Worm (Caenorhabditis elegans) whole organism, L1 larva: ENCODE measurements around the gene nex-4.
A peak's percentile ranks its signal among the peaks of the same experiment; 100 is the strongest.

Experiments used
- C04F5.9 ChIP-seq: sonication (generic microtip); optimal IDR thresholded peaks from 2 replicates; lab custom pipeline; 2016; ENCODE audit warnings: missing genetic modification characterization, missing compliant biosample characterization
- C16A3.4 ChIP-seq: fragments of 150-350 bp; optimal IDR thresholded peaks from 2 replicates; lab custom pipeline; 2014; ENCODE audit warnings: missing biosample characterization, missing genetic modification characterization
- C34B4.2 ChIP-seq: sonication (generic microtip); optimal IDR thresholded peaks from 2 replicates; lab custom pipeline; 2017; ENCODE audit warnings: mild to moderate bottlenecking, missing genetic modification characterization, missing compliant biosample characterization
- F16B12.6 ChIP-seq: fragments of 150-350 bp; optimal IDR thresholded peaks from 2 replicates; lab custom pipeline; 2014; ENCODE audit warnings: missing biosample characterization, missing genetic modification characterization
- Y116A8C.19 ChIP-seq: sonication (generic microtip); optimal IDR thresholded peaks from 2 replicates; lab custom pipeline; 2016; ENCODE audit warnings: missing compliant biosample characterization, missing genetic modification characterization, borderline replicate concordance
- alr-1 ChIP-seq: fragments of 200-800 bp; sonication (Bioruptor generic); optimal IDR thresholded peaks from 2 replicates; lab custom pipeline; 2018; ENCODE audit warnings: borderline replicate concordance, mild to moderate bottlenecking, missing genetic modification characterization, missing compliant biosample characterization
- aly-2 ChIP-seq: fragments of 150-350 bp; optimal IDR thresholded peaks from 2 replicates; lab custom pipeline; 2014; ENCODE audit warnings: missing biosample characterization, missing genetic modification characterization
- ama-1 ChIP-seq: fragments of 150-350 bp; optimal IDR thresholded peaks from 2 replicates; lab custom pipeline; 2014
- ceh-63 ChIP-seq: fragments of 200-800 bp; sonication (Bioruptor generic); optimal IDR thresholded peaks from 2 replicates; lab custom pipeline; 2018; ENCODE audit warnings: mild to moderate bottlenecking, missing genetic modification characterization, missing compliant biosample characterization
- ceh-82 ChIP-seq, 3 experiments: fragments of 150-350 bp in 1 of 3; sonication (generic microtip) in 2 of 3; optimal IDR thresholded peaks; 2 replicates each; lab custom pipeline; 2014 to 2017; ENCODE audit warnings: missing biosample characterization in 3 of 3, missing genetic modification characterization in 3 of 3
- ceh-88 ChIP-seq: fragments of 200-800 bp; sonication (Bioruptor generic); IDR thresholded peaks from 2 replicates; pipeline ENCODE4 v1.3.6; 2022; ENCODE audit warnings: missing genetic modification characterization, missing compliant biosample characterization
- ces-1 ChIP-seq: fragments of 150-350 bp; optimal IDR thresholded peaks from 2 replicates; lab custom pipeline; 2014; ENCODE audit warnings: missing biosample characterization, missing genetic modification reagents, missing genetic modification characterization
- egl-27 ChIP-seq, 2 experiments: fragments of 150-350 bp in 1 of 2; sonication (generic microtip); optimal IDR thresholded peaks; 3 replicates each; lab custom pipeline; 2017 to 2018; ENCODE audit warnings: missing biosample characterization in 2 of 2, missing genetic modification characterization in 2 of 2, missing genetic modification reagents in 2 of 2
- fkh-10 ChIP-seq: sonication (generic microtip); optimal IDR thresholded peaks from 2 replicates; lab custom pipeline; 2017; ENCODE audit warnings: missing biosample characterization, missing genetic modification reagents, missing genetic modification characterization
- fkh-4 ChIP-seq: sonication (generic microtip); optimal IDR thresholded peaks from 2 replicates; lab custom pipeline; 2016; ENCODE audit warnings: missing compliant biosample characterization, missing genetic modification characterization, borderline replicate concordance
- hlh-17 ChIP-seq: fragments of 200-800 bp; sonication (Bioruptor generic); optimal IDR thresholded peaks from 2 replicates; lab custom pipeline; 2018; ENCODE audit warnings: missing genetic modification characterization, mild to moderate bottlenecking, missing compliant biosample characterization, moderate library complexity, borderline replicate concordance
- hpl-2 ChIP-seq: fragments of 150-350 bp; optimal IDR thresholded peaks from 2 replicates; lab custom pipeline; 2014; ENCODE audit warnings: missing biosample characterization, missing genetic modification reagents, missing genetic modification characterization
- irx-1 ChIP-seq: sonication (generic microtip); optimal IDR thresholded peaks from 2 replicates; lab custom pipeline; 2016; ENCODE audit warnings: missing genetic modification characterization, missing compliant biosample characterization
- jun-1 ChIP-seq: fragments of 150-350 bp; optimal IDR thresholded peaks from 2 replicates; lab custom pipeline; 2014; ENCODE audit warnings: missing biosample characterization, missing genetic modification reagents, missing genetic modification characterization
- lin-13 ChIP-seq: fragments of 150-350 bp; optimal IDR thresholded peaks from 2 replicates; lab custom pipeline; 2014; ENCODE audit warnings: missing biosample characterization, missing genetic modification reagents, missing genetic modification characterization
- lin-14 ChIP-seq: fragments of 200-800 bp; sonication (Bioruptor generic); optimal IDR thresholded peaks from 2 replicates; lab custom pipeline; 2018; ENCODE audit warnings: mild to moderate bottlenecking, missing genetic modification characterization, moderate library complexity, missing compliant biosample characterization
- lin-35 ChIP-seq, 2 experiments: fragments of 150-350 bp; optimal IDR thresholded peaks; 2 replicates each; lab custom pipeline; 2014; ENCODE audit warnings: missing biosample characterization in 2 of 2, missing genetic modification characterization in 2 of 2, missing genetic modification reagents in 2 of 2
- lin-39 ChIP-seq: fragments of 150-350 bp; optimal IDR thresholded peaks from 2 replicates; lab custom pipeline; 2014; ENCODE audit warnings: missing biosample characterization, missing genetic modification reagents, missing genetic modification characterization
- lir-3 ChIP-seq: sonication (generic microtip); optimal IDR thresholded peaks from 2 replicates; lab custom pipeline; 2016; ENCODE audit warnings: mild to moderate bottlenecking, missing genetic modification characterization, moderate library complexity, missing compliant biosample characterization; ENCODE audit not compliant: poor library complexity
- mab-9 ChIP-seq: fragments of 200-800 bp; sonication (Bioruptor generic); IDR thresholded peaks from 2 replicates; pipeline ENCODE4 v1.3.6; 2022; ENCODE audit warnings: missing genetic modification reagents, missing genetic modification characterization, missing compliant biosample characterization
- mdl-1 ChIP-seq, 2 experiments: fragments of 150-350 bp; optimal IDR thresholded peaks; 2 replicates each; lab custom pipeline; 2014 to 2017; ENCODE audit warnings: missing biosample characterization in 2 of 2, missing genetic modification characterization in 2 of 2, inconsistent platforms in 1 of 2
- mef-2 ChIP-seq: fragments of 150-350 bp; optimal IDR thresholded peaks from 2 replicates; lab custom pipeline; 2014; ENCODE audit warnings: missing biosample characterization, missing genetic modification characterization
- mep-1 ChIP-seq: fragments of 150-350 bp; optimal IDR thresholded peaks from 2 replicates; lab custom pipeline; 2014; ENCODE audit warnings: missing biosample characterization, missing genetic modification characterization
- nhr-11 ChIP-seq: fragments of 150-350 bp; optimal IDR thresholded peaks from 2 replicates; lab custom pipeline; 2014; ENCODE audit warnings: missing biosample characterization, missing genetic modification characterization
- nhr-19 ChIP-seq: fragments of 200-800 bp; sonication (Bioruptor generic); conservative IDR thresholded peaks from 2 replicates; pipeline ENCODE4 v1.3.6; 2022; ENCODE audit warnings: missing genetic modification characterization, missing compliant biosample characterization
- nhr-20 ChIP-seq: sonication (generic microtip); optimal IDR thresholded peaks from 2 replicates; lab custom pipeline; 2016; ENCODE audit warnings: mild to moderate bottlenecking, missing genetic modification characterization, missing compliant biosample characterization
- nhr-28 ChIP-seq: fragments of 150-350 bp; optimal IDR thresholded peaks from 2 replicates; lab custom pipeline; 2014; ENCODE audit warnings: missing biosample characterization, missing genetic modification characterization
- nhr-47 ChIP-seq: sonication (generic microtip); optimal IDR thresholded peaks from 2 replicates; lab custom pipeline; 2016; ENCODE audit warnings: mild to moderate bottlenecking, missing genetic modification characterization, moderate library complexity, missing compliant biosample characterization
- nhr-71 ChIP-seq: sonication (generic microtip); optimal IDR thresholded peaks from 2 replicates; lab custom pipeline; 2016; ENCODE audit warnings: mild to moderate bottlenecking, missing genetic modification characterization, moderate library complexity, missing compliant biosample characterization
- nhr-77 ChIP-seq: fragments of 150-350 bp; optimal IDR thresholded peaks from 2 replicates; lab custom pipeline; 2014; ENCODE audit warnings: missing biosample characterization, missing genetic modification characterization
- nhr-84 ChIP-seq: sonication (generic microtip); optimal IDR thresholded peaks from 2 replicates; lab custom pipeline; 2017; ENCODE audit warnings: missing biosample characterization, missing genetic modification characterization
- pag-3 ChIP-seq: sonication (generic microtip); optimal IDR thresholded peaks from 2 replicates; lab custom pipeline; 2017; ENCODE audit warnings: missing genetic modification characterization, mild to moderate bottlenecking, missing compliant biosample characterization, antibody characterized with exemption, borderline replicate concordance; ENCODE audit not compliant: insufficient read depth
- rnt-1 ChIP-seq: sonication (generic microtip); optimal IDR thresholded peaks from 2 replicates; lab custom pipeline; 2016; ENCODE audit warnings: mild to moderate bottlenecking, missing genetic modification characterization, moderate library complexity, missing compliant biosample characterization
- skn-1 ChIP-seq: fragments of 150-350 bp; optimal IDR thresholded peaks from 2 replicates; lab custom pipeline; 2014; ENCODE audit warnings: missing biosample characterization, missing genetic modification characterization
- snpc-4 ChIP-seq: fragments of 150-350 bp; optimal IDR thresholded peaks from 2 replicates; lab custom pipeline; 2014; ENCODE audit warnings: missing biosample characterization, missing genetic modification characterization
- sptf-1 ChIP-seq: fragments of 150-350 bp; optimal IDR thresholded peaks from 2 replicates; lab custom pipeline; 2014; ENCODE audit warnings: missing biosample characterization, missing genetic modification characterization
- sup-37 ChIP-seq: fragments of 200-800 bp; sonication (Bioruptor generic); optimal IDR thresholded peaks from 2 replicates; lab custom pipeline; 2018; ENCODE audit warnings: mild to moderate bottlenecking, missing genetic modification characterization, missing compliant biosample characterization
- swsn-7 ChIP-seq: sonication (generic microtip); optimal IDR thresholded peaks from 2 replicates; lab custom pipeline; 2016; ENCODE audit warnings: missing genetic modification characterization, missing compliant biosample characterization
- tlp-1 ChIP-seq: fragments of 150-350 bp; optimal IDR thresholded peaks from 2 replicates; lab custom pipeline; 2014; ENCODE audit warnings: missing biosample characterization, missing genetic modification characterization
- unc-130 ChIP-seq: fragments of 150-350 bp; optimal IDR thresholded peaks from 2 replicates; lab custom pipeline; 2017; ENCODE audit warnings: missing biosample characterization, missing genetic modification characterization, inconsistent platforms
- unc-30 ChIP-seq: sonication (generic microtip); optimal IDR thresholded peaks from 2 replicates; lab custom pipeline; 2017; ENCODE audit warnings: missing biosample characterization, missing genetic modification characterization
- unc-62 ChIP-seq: fragments of 150-350 bp; optimal IDR thresholded peaks from 2 replicates; lab custom pipeline; 2014; ENCODE audit warnings: missing biosample characterization, missing genetic modification reagents, missing genetic modification characterization
- unc-86 ChIP-seq: sonication (generic microtip); optimal IDR thresholded peaks from 2 replicates; lab custom pipeline; 2016; ENCODE audit warnings: missing genetic modification characterization, missing compliant biosample characterization
- unc-98 ChIP-seq: fragments of 200-800 bp; sonication (Bioruptor generic); IDR thresholded peaks from 2 replicates; pipeline ENCODE4 v1.3.6; 2022; ENCODE audit warnings: missing genetic modification characterization, missing compliant biosample characterization
- vab-15 ChIP-seq: sonication (generic microtip); optimal IDR thresholded peaks from 2 replicates; lab custom pipeline; 2017; ENCODE audit warnings: missing genotype, mild to moderate bottlenecking, missing genetic modification characterization, missing compliant biosample characterization
- zip-4 ChIP-seq: fragments of 200-800 bp; sonication (Bioruptor generic); optimal IDR thresholded peaks from 2 replicates; lab custom pipeline; 2018; ENCODE audit warnings: mild to moderate bottlenecking, missing genetic modification characterization, moderate library complexity, missing compliant biosample characterization
- ztf-11 ChIP-seq, 2 experiments: sonication (generic microtip); optimal IDR thresholded peaks; 2 replicates each; lab custom pipeline; 2016 to 2017; ENCODE audit warnings: missing genetic modification characterization in 2 of 2, missing biosample characterization in 1 of 2, missing compliant biosample characterization in 1 of 2
- ztf-4 ChIP-seq: fragments of 150-350 bp; optimal IDR thresholded peaks from 2 replicates; lab custom pipeline; 2014; ENCODE audit warnings: missing biosample characterization, missing genetic modification characterization

nex-4 gene

DNA sequence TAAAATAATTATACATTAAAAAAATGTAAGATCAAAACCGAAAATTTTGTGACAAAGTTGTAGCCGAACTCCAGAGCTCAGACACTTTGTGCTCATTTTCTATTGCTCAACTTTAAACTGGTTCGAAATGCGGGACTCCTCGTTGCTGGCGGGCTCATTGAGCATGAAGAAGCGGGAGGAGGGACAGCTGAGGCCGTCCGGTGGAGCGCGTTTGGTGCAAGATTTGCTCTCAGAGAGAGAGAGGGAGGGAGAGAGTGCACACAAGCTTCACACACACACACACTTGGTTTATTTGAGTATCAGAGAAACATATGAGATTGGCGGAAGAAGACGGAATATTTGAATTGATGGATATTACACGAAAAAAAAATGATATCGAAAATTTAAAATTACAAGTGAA lies 40.6 kb upstream of the nex-4 start:
- TF ChIP-seq hpl-2 (GFP tag; lab: Kevin White, UChicago) (no peak), ceh-88 (GFP tag; lab: Robert Waterston, UW) (no peak), nhr-77 (tag; lab: Kevin White, UChicago) (no peak), skn-1 (tag; lab: Kevin White, UChicago) (peak; percentile 27), hlh-17 (GFP tag; lab: Kevin White, UChicago) (no peak), nhr-71 (tag; lab: Kevin White, UChicago) (peak; percentile 58), mdl-1 (tag; optimal IDR thresholded peaks at IDR 0.05; lab: Kevin White, UChicago) (no peak), mef-2 (tag; lab: Kevin White, UChicago) (no peak), ceh-82 (tag; optimal IDR thresholded peaks at IDR 0.05; lab: Kevin White, UChicago) (peak in 2 of 3 experiments; percentile 13 to 65), lin-35 (GFP tag; optimal IDR thresholded peaks at IDR 0.05; lab: Kevin White, UChicago) (peak in 1 of 2 experiments; percentile 62), ama-1 (lab: Kevin White, UChicago) (no peak), nhr-47 (tag; lab: Kevin White, UChicago) (peak; percentile 21), nhr-20 (tag; lab: Kevin White, UChicago) (peak; percentile 30), nhr-84 (tag; lab: Kevin White, UChicago) (no peak), nhr-28 (no peak), lin-13 (no peak), tlp-1 (tag; lab: Kevin White, UChicago) (no peak), jun-1 (tag; lab: Kevin White, UChicago) (no peak), lin-39 (no peak), egl-27 (tag; optimal IDR thresholded peaks at IDR 0.05; lab: Kevin White, UChicago) (no peak), ztf-4 (tag; lab: Kevin White, UChicago) (no peak), fkh-4 (no peak), C16A3.4 (tag; lab: Kevin White, UChicago) (no peak), unc-86 (peak; percentile 19), ceh-63 (GFP tag; lab: Kevin White, UChicago) (no peak), unc-30 (no peak), sup-37 (no peak), nhr-11 (tag; lab: Kevin White, UChicago) (no peak), lir-3 (tag; lab: Kevin White, UChicago) (no peak), ces-1 (GFP tag; lab: Kevin White, UChicago) (no peak), Y116A8C.19 (no peak), C34B4.2 (no peak), F16B12.6 (tag; lab: Kevin White, UChicago) (peak; percentile 2), unc-98 (GFP tag; lab: Robert Waterston, UW) (no peak), sptf-1 (tag; lab: Kevin White, UChicago) (no peak), swsn-7 (peak; percentile 42), unc-62 (GFP tag; lab: Kevin White, UChicago) (no peak), rnt-1 (tag; lab: Kevin White, UChicago) (no peak), pag-3 (tag; lab: Kevin White, UChicago) (no peak), mep-1 (peak; percentile 14), mab-9 (GFP tag; lab: Robert Waterston, UW) (no peak), ztf-11 (tag; optimal IDR thresholded peaks at IDR 0.05; lab: Kevin White, UChicago) (no peak), aly-2 (tag; lab: Kevin White, UChicago) (peak; percentile 14), irx-1 (tag; lab: Kevin White, UChicago) (no peak), fkh-10 (GFP tag; lab: Kevin White, UChicago) (no peak), snpc-4 (tag; lab: Kevin White, UChicago) (no peak), zip-4 (GFP tag; lab: Kevin White, UChicago) (no peak), lin-14 (GFP tag; lab: Kevin White, UChicago) (peak; percentile 85), alr-1 (tag; lab: Kevin White, UChicago) (no peak), unc-130 (tag; lab: Kevin White, UChicago) (no peak), nhr-19 (GFP tag; lab: Robert Waterston, UW) (no peak; the same call in 1 of the 2 replicates), C04F5.9 (no peak), vab-15 (tag; lab: Kevin White, UChicago) (no peak)
